Worm (Caenorhabditis elegans) whole organism, mixed stage, embryonic: ENCODE measurements around the gene cpr-8.

Source experiments
- M03D4.4 ChIP-seq: sonication (generic microtip); optimal IDR thresholded peaks from 2 replicates; lab custom pipeline; 2017; ENCODE audit warnings: mild to moderate bottlenecking, missing genetic modification characterization, missing compliant biosample characterization
- bed-3 ChIP-seq: fragments of 200-800 bp; sonication (Bioruptor generic); optimal IDR thresholded peaks from 3 replicates; lab custom pipeline; 2018; ENCODE audit warnings: mild to moderate bottlenecking, missing genetic modification characterization, moderate library complexity, missing compliant biosample characterization
- ceh-39 ChIP-seq: fragments of 150-350 bp; optimal IDR thresholded peaks from 2 replicates; lab custom pipeline; 2014; ENCODE audit warnings: missing biosample characterization, missing genetic modification characterization
- ces-1 ChIP-seq: fragments of 150-350 bp; optimal IDR thresholded peaks from 2 replicates; lab custom pipeline; 2014; ENCODE audit warnings: missing biosample characterization, missing genetic modification reagents, missing genetic modification characterization
- elt-1 ChIP-seq: sonication (generic microtip); optimal IDR thresholded peaks from 2 replicates; lab custom pipeline; 2017; ENCODE audit warnings: missing genetic modification characterization, mild to moderate bottlenecking, missing compliant biosample characterization, antibody characterized with exemption, moderate library complexity, borderline replicate concordance; ENCODE audit not compliant: insufficient read depth
- elt-3 ChIP-seq: fragments of 150-350 bp; optimal IDR thresholded peaks from 2 replicates; lab custom pipeline; 2014; ENCODE audit warnings: missing biosample characterization, missing genetic modification characterization
- flh-1 ChIP-seq: fragments of 200-800 bp; sonication (Bioruptor generic); optimal IDR thresholded peaks from 2 replicates; lab custom pipeline; 2018; ENCODE audit warnings: mild to moderate bottlenecking, missing genetic modification characterization, moderate library complexity, missing compliant biosample characterization
- lin-13 ChIP-seq: fragments of 150-350 bp; optimal IDR thresholded peaks from 2 replicates; lab custom pipeline; 2014; ENCODE audit warnings: missing biosample characterization, missing genetic modification characterization
- lin-32 ChIP-seq: fragments of 200-800 bp; sonication (Bioruptor generic); optimal IDR thresholded peaks from 2 replicates; lab custom pipeline; 2018; ENCODE audit warnings: mild to moderate bottlenecking, missing genetic modification characterization, missing compliant biosample characterization
- lsy-2 ChIP-seq: fragments of 150-350 bp; optimal IDR thresholded peaks from 2 replicates; lab custom pipeline; 2014; ENCODE audit warnings: missing biosample characterization, missing genetic modification characterization
- mab-5 ChIP-seq: fragments of 150-350 bp; optimal IDR thresholded peaks from 2 replicates; lab custom pipeline; 2014; ENCODE audit warnings: missing biosample characterization, missing genetic modification characterization
- nhr-2 ChIP-seq: fragments of 150-350 bp; optimal IDR thresholded peaks from 2 replicates; lab custom pipeline; 2014; ENCODE audit warnings: missing biosample characterization, missing genetic modification characterization
- nhr-28 ChIP-seq: fragments of 150-350 bp; optimal IDR thresholded peaks from 2 replicates; lab custom pipeline; 2014; ENCODE audit warnings: missing biosample characterization, missing genetic modification characterization
- sptf-1 ChIP-seq: sonication (generic microtip); optimal IDR thresholded peaks from 2 replicates; lab custom pipeline; 2017; ENCODE audit warnings: mild to moderate bottlenecking, missing genetic modification characterization, moderate library complexity, missing compliant biosample characterization
- tbx-8 ChIP-seq: fragments of 200-800 bp; sonication (Bioruptor generic); optimal IDR thresholded peaks from 2 replicates; lab custom pipeline; 2018; ENCODE audit warnings: mild to moderate bottlenecking, missing genetic modification characterization, moderate library complexity, missing compliant biosample characterization
- unc-120 ChIP-seq: sonication (generic microtip); optimal IDR thresholded peaks from 2 replicates; lab custom pipeline; 2017; ENCODE audit warnings: missing genetic modification characterization, missing compliant biosample characterization; ENCODE audit not compliant: poor library complexity, severe bottlenecking
- unc-39 ChIP-seq: fragments of 150-350 bp; optimal IDR thresholded peaks from 2 replicates; lab custom pipeline; 2014; ENCODE audit warnings: missing biosample characterization, missing genetic modification characterization
- unc-62 ChIP-seq: fragments of 150-350 bp; optimal IDR thresholded peaks from 2 replicates; lab custom pipeline; 2014; ENCODE audit warnings: missing biosample characterization, missing genetic modification reagents, missing genetic modification characterization
- zip-8 ChIP-seq: fragments of 150-350 bp; optimal IDR thresholded peaks from 2 replicates; lab custom pipeline; 2014; ENCODE audit warnings: missing biosample characterization, missing genetic modification characterization

Gene cpr-8

ce11 chrV:1170591-1170990 is 36.2 kb downstream of the cpr-8 start:
- TF ChIP-seq bed-3 (GFP tag; lab: Kevin White, UChicago), result no peak
- no peak for TF ChIP-seq lsy-2 (tag; lab: Kevin White, UChicago)
- no peak for TF ChIP-seq elt-1 (tag; lab: Kevin White, UChicago)
- no peak for TF ChIP-seq lin-13 (tag; lab: Kevin White, UChicago)
- no peak for TF ChIP-seq nhr-28 (tag; lab: Kevin White, UChicago)
- TF ChIP-seq M03D4.4, result no peak
- no peak for TF ChIP-seq tbx-8 (GFP tag; lab: Kevin White, UChicago)
- TF ChIP-seq flh-1 (GFP tag; lab: Kevin White, UChicago), result no peak
- no peak for TF ChIP-seq sptf-1 (tag; lab: Kevin White, UChicago)

ce11 chrV:1176277-1176839 is 42.0 kb downstream of the cpr-8 start, which contains the start of gene T21H3.1:
Gene T21H3.1, plus strand, starts transcription at chrV:1176724.
- no peak for TF ChIP-seq mab-5
- peak; percentile 45 for TF ChIP-seq zip-8 (tag; lab: Kevin White, UChicago)
- TF ChIP-seq unc-62, result no peak

- TF ChIP-seq ces-1 (GFP tag; lab: Kevin White, UChicago) (no peak), unc-39 (tag; lab: Kevin White, UChicago) (no peak), unc-62 (no peak), ceh-39 (tag; lab: Kevin White, UChicago) (no peak), sptf-1 (tag; lab: Kevin White, UChicago) (no peak), elt-3 (no peak), unc-120 (tag; lab: Kevin White, UChicago) (no peak), nhr-2 (tag; lab: Kevin White, UChicago) (no peak), nhr-28 (tag; lab: Kevin White, UChicago) (no peak), lin-32 (GFP tag; lab: Kevin White, UChicago) (no peak)
These were observed 44.9 kb downstream of the cpr-8 start, which contains the start of gene F25A2.1 for ce11 chrV:1179279-1179678. Gene F25A2.1, plus strand, starts transcription at chrV:1179579.
